Fruit fly (Drosophila melanogaster) whole organism, adult: Measurements from ENCODE around the gene CG3368.

Experiments used
- CG11617 ChIP-seq: fragments of 200-800 bp; sonication (Bioruptor generic); optimal IDR thresholded peaks from 2 replicates; lab custom pipeline; 2017; ENCODE audit warnings: mild to moderate bottlenecking, missing biosample characterization, missing genetic modification reagents, missing genetic modification characterization
- CG14711 ChIP-seq: fragments of 200-800 bp; sonication (Bioruptor generic); optimal IDR thresholded peaks from 2 replicates; lab custom pipeline; 2018; ENCODE audit warnings: missing biosample characterization, mild to moderate bottlenecking, missing genetic modification characterization, moderate library complexity
- CG1620 ChIP-seq: fragments of 200-800 bp; sonication (Bioruptor generic); optimal IDR thresholded peaks from 2 replicates; lab custom pipeline; 2016; ENCODE audit warnings: missing biosample characterization, missing genetic modification characterization
- CG33017 ChIP-seq: fragments of 200-800 bp; sonication (Bioruptor generic); optimal IDR thresholded peaks from 2 replicates; lab custom pipeline; 2018; ENCODE audit warnings: missing biosample characterization, mild to moderate bottlenecking, missing genetic modification characterization, moderate library complexity
- CG7045 ChIP-seq: fragments of 200-800 bp; sonication (Bioruptor generic); optimal IDR thresholded peaks from 2 replicates; lab custom pipeline; 2017; ENCODE audit warnings: missing biosample characterization, mild to moderate bottlenecking, missing genetic modification characterization
- CG7101 ChIP-seq: fragments of 200-800 bp; sonication (Bioruptor generic); optimal IDR thresholded peaks from 2 replicates; lab custom pipeline; 2018; ENCODE audit warnings: missing biosample characterization, mild to moderate bottlenecking, missing genetic modification characterization, moderate library complexity
- Hr96 ChIP-seq: fragments of 200-800 bp; sonication (Bioruptor generic); optimal IDR thresholded peaks from 2 replicates; lab custom pipeline; 2016; ENCODE audit warnings: missing biosample characterization, missing genetic modification characterization
- bab1 ChIP-seq: fragments of 200-800 bp; sonication (Bioruptor generic); optimal IDR thresholded peaks from 3 replicates; lab custom pipeline; 2019; ENCODE audit warnings: missing biosample characterization, mild to moderate bottlenecking, missing genetic modification characterization, moderate library complexity
- kay ChIP-seq: fragments of 200-800 bp; sonication (Bioruptor generic); peaks from one replicate; lab custom pipeline; 2016; ENCODE audit warnings: missing biosample characterization, missing genetic modification characterization, borderline replicate concordance
- ovo ChIP-seq: fragments of 200-800 bp; sonication (Bioruptor generic); optimal IDR thresholded peaks from 2 replicates; lab custom pipeline; 2016; ENCODE audit warnings: missing biosample characterization, missing genetic modification characterization
- pad ChIP-seq: fragments of 200-800 bp; sonication (Bioruptor generic); optimal IDR thresholded peaks from 3 replicates; lab custom pipeline; 2017; ENCODE audit warnings: missing biosample characterization, missing genetic modification characterization, mild to moderate bottlenecking, moderate library complexity, missing genetic modification reagents
- tj ChIP-seq: fragments of 200-800 bp; sonication (Bioruptor generic); optimal IDR thresholded peaks from 3 replicates; lab custom pipeline; 2017; ENCODE audit warnings: missing biosample characterization, mild to moderate bottlenecking, missing genetic modification characterization, moderate library complexity
- toe ChIP-seq: fragments of 200-800 bp; sonication (Bioruptor generic); optimal IDR thresholded peaks from 2 replicates; lab custom pipeline; 2016; ENCODE audit warnings: missing biosample characterization, missing genetic modification characterization

dm6 chr3R:27237980-27238379, 45.6 kb upstream of the CG3368 start:
- TF ChIP-seq ovo (GFP tag; lab: Kevin White, UChicago) (no peak), kay (GFP tag; lab: Kevin White, UChicago) (no peak), bab1 (GFP tag; lab: Kevin White, UChicago) (no peak), CG33017 (tag; lab: Kevin White, UChicago) (no peak), toe (GFP tag; lab: Kevin White, UChicago) (no peak), CG7045 (GFP tag; lab: Kevin White, UChicago) (no peak), tj (GFP tag; lab: Kevin White, UChicago) (no peak), CG11617 (GFP tag; lab: Kevin White, UChicago) (no peak), CG14711 (tag; lab: Kevin White, UChicago) (no peak), Hr96 (GFP tag; lab: Kevin White, UChicago) (no peak), CG7101 (tag; lab: Kevin White, UChicago) (no peak), CG1620 (GFP tag; lab: Kevin White, UChicago) (no peak), pad (GFP tag; lab: Kevin White, UChicago) (no peak)
